Worm (Caenorhabditis elegans) whole organism, L4/young adult: ENCODE measurements around the gene ugt-43.

Experiments
- W03F9.2 ChIP-seq: fragments of 150-350 bp; optimal IDR thresholded peaks from 2 replicates; lab custom pipeline; 2014; ENCODE audit warnings: missing biosample characterization, missing genetic modification characterization
- dao-5 ChIP-seq: sonication (generic microtip); optimal IDR thresholded peaks from 2 replicates; lab custom pipeline; 2016; ENCODE audit warnings: missing genotype, missing genetic modification characterization, moderate library complexity, missing compliant biosample characterization
- him-1 ChIP-seq: sonication (generic microtip); optimal IDR thresholded peaks from 2 replicates; lab custom pipeline; 2016; ENCODE audit warnings: missing genotype, missing genetic modification reagents, missing genetic modification characterization, missing compliant biosample characterization

- TF ChIP-seq him-1 (tag; lab: Kevin White, UChicago) (no peak), dao-5 (tag; lab: Kevin White, UChicago) (no peak), W03F9.2 (no peak)
These were observed 39.3 kb upstream of the ugt-43 start for ce11 chrIV:10425129-10425528.
